Fruit fly (Drosophila melanogaster): ENCODE data around the gene CG14881.

The CG14881 gene

DNA sequence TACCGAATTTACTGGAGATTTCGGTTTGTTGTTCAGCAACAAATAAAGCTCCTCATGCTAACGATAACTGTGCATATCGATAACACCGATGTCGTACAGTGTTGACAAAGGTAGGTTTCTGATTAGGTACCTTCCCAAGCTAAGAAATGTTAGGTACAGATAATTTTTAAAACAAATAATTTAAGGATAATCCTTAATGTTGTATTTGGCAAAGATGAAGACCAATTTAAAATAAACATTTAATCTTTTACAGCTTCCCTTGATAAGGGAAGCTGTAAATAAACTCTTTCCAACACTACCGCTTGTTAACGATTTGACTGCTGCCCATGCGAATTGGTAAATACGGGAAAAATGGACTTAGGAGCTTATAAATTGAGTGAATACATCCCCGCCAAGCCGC, 8.2 kb downstream of the CG14881 start, which contains the start of the genes Ttc1 and CG14882 (continued):
- TF ChIP-seq CG8119 (GFP tag; IDR thresholded peaks at IDR 0.05) (peak; percentile 90), vri (GFP tag; optimal IDR thresholded peaks at IDR 0.05) (peak; percentile 89), cyc (GFP tag; optimal IDR thresholded peaks at IDR 0.05) (peak; percentile 72), eg (GFP tag; IDR thresholded peaks at IDR 0.05) (peak; percentile 92), Sox14 (GFP tag; optimal IDR thresholded peaks at IDR 0.05) (peak; percentile 90), achi (GFP tag; optimal IDR thresholded peaks at IDR 0.05) (peak; percentile 88), CG16779 (tag; optimal IDR thresholded peaks at IDR 0.05) (no peak), CG8319 (GFP tag; optimal IDR thresholded peaks at IDR 0.05) (no peak), Sox15 (GFP tag; optimal IDR thresholded peaks at IDR 0.05) (peak; percentile 69), CG34406 (GFP tag; optimal IDR thresholded peaks at IDR 0.05) (peak; percentile 84), esn (GFP tag; optimal IDR thresholded peaks at IDR 0.05) (peak; percentile 92), fd59A (GFP tag; optimal IDR thresholded peaks at IDR 0.05) (peak; percentile 49), spab (GFP tag; optimal IDR thresholded peaks at IDR 0.05) (no peak)

DNA sequence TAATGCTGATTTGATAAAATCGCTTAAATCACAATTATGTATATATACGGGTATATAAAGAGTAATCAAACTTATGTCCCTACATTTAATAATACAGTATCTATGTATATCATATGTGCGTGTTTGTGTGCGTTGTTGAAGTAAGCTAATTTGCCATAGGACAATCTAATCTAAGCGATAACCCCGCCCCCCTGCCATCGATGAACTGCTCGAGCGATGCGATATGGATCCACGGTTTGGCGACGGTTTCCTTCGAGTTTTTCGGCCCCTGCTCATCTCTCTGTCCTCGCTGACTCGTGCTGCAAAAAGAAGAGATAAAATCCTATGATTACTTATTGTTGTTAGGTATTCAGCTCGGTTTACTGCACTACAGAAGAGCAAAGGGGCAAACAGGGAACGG, 12.1 kb downstream of the CG14881 start:
- TF ChIP-seq cyc (GFP tag; optimal IDR thresholded peaks at IDR 0.05) (no peak), CG8119 (GFP tag; IDR thresholded peaks at IDR 0.05) (no peak), svp (GFP tag) (peak; percentile 83), vri (GFP tag; optimal IDR thresholded peaks at IDR 0.05) (peak; percentile 73), CG31627 (GFP tag; optimal IDR thresholded peaks at IDR 0.05) (no peak)

DNA sequence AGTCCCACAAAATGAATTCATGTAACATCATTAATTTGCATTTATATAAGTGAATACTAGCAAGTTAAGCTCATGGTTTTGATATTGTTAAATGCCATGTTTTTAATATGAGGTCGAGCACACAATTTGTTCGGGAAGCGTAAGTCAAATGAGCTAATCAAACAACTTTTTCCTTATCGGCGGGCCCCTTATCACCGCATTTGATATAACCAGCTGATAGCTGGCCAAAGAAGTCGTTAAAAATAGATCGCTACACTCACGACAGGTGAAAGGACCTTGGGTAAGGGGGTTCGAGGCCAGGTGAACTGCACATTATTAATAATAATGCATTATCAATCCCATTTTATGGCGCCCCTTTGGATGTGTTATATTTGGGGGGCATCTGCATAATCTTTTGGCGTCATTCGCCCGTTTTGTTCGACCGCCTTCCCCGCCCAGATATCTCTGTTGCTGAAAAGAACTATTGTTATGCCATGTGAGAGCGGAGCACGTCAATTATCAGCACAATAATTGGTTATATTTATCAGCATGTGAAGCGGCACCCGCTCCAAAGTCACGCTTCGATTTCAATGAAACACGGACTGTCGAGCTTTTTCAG, 12.8 kb downstream of the CG14881 start:
- peak; percentile 41 for TF ChIP-seq svp (GFP tag)
- TF ChIP-seq vri (GFP tag; optimal IDR thresholded peaks at IDR 0.05), result peak; percentile 82
- TF ChIP-seq spab (GFP tag; optimal IDR thresholded peaks at IDR 0.05), result no peak
- no peak for TF ChIP-seq Hr4 (GFP tag; optimal IDR thresholded peaks at IDR 0.05)
- no peak for TF ChIP-seq esn (GFP tag; optimal IDR thresholded peaks at IDR 0.05)

DNA sequence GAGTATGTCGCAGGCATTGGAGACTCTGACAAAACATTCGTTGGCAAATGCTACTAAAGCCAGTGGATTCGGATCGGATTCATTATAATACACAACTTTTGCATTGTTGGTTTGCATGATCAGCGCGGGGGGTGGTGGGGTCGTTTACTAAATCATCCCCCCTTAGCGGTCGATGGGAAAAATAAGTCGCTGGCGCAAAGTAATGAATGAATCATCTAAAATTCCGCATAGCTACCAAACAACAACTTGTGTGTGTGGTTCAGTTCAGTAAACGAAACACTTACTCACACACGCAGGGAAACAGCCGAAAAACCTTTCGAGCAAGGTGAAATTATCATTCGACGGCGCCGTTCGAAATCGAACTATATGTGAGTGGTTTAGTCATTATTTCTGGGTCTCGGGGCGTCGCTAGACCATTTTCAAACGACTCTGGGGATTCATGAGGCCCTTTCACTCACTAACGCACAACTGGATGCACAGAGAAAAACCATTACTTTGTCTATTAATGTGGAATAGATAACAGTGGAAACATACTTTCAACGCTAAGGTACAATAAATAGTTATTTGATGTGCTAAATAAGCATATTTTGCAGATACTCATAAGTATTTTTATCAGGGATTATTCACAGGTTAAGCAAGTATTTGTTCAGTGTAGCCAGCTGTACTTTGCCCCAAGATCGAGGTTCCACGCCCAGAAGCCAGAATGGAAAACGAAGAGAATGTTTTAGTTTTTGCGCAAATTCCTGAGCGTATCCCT, 13.9 kb downstream of the CG14881 start:
- no peak for TF ChIP-seq topi (GFP tag; optimal IDR thresholded peaks at IDR 0.05)
- peak; percentile 6 for TF ChIP-seq Ets96B (tag; optimal IDR thresholded peaks at IDR 0.05)
- TF ChIP-seq Sox102F (GFP tag; optimal IDR thresholded peaks at IDR 0.05), result no peak
- TF ChIP-seq dac (GFP tag; optimal IDR thresholded peaks at IDR 0.05), result peak; percentile 35
- peak; percentile 80 for TF ChIP-seq CG8119 (GFP tag; IDR thresholded peaks at IDR 0.05)
- no peak for TF ChIP-seq CG4318 (GFP tag; optimal IDR thresholded peaks at IDR 0.05)
- TF ChIP-seq eg (GFP tag; IDR thresholded peaks at IDR 0.05), result peak; percentile 93
- no peak for TF ChIP-seq Eip75B (GFP tag; optimal IDR thresholded peaks at IDR 0.05)
- TF ChIP-seq ss (GFP tag; optimal IDR thresholded peaks at IDR 0.05), result peak in 1 of 2 experiments; percentile 86
- peak; percentile 92 for TF ChIP-seq Gug (GFP tag; IDR thresholded peaks at IDR 0.05)
- TF ChIP-seq CG6276 (GFP tag; optimal IDR thresholded peaks at IDR 0.05), result peak; percentile 93
- no peak for TF ChIP-seq vri (GFP tag; optimal IDR thresholded peaks at IDR 0.05)
- peak; percentile 88 for TF ChIP-seq CG15336 (GFP tag; IDR thresholded peaks at IDR 0.05)
- TF ChIP-seq Hr38 (GFP tag; optimal IDR thresholded peaks at IDR 0.05), result peak; percentile 43
- peak; percentile 68 for TF ChIP-seq CG16779 (tag; optimal IDR thresholded peaks at IDR 0.05)
- peak; percentile 61 for TF ChIP-seq Lpt (GFP tag; optimal IDR thresholded peaks at IDR 0.05)
- peak; percentile 44 for TF ChIP-seq Eip78C (GFP tag)
- TF ChIP-seq Blimp-1 (GFP tag; optimal IDR thresholded peaks at IDR 0.05), result no peak
- no peak for TF ChIP-seq dsx (GFP tag; optimal IDR thresholded peaks at IDR 0.05; ENCODE audit: poor library complexity, severe bottlenecking)
- TF ChIP-seq acj6 (GFP tag; optimal IDR thresholded peaks at IDR 0.05), result no peak
- TF ChIP-seq salr (GFP tag; optimal IDR thresholded peaks at IDR 0.05), result peak; percentile 87 to 89
- TF ChIP-seq CG6163 (GFP tag; IDR thresholded peaks at IDR 0.05), result peak; percentile 90
- peak; percentile 68 for TF ChIP-seq CG11762 (GFP tag; optimal IDR thresholded peaks at IDR 0.05; ENCODE audit: insufficient read depth)
- peak; percentile 78 for TF ChIP-seq CG32006 (GFP tag; optimal IDR thresholded peaks at IDR 0.05)
- TF ChIP-seq OdsH (GFP tag; optimal IDR thresholded peaks at IDR 0.05), result no peak
- no peak for TF ChIP-seq CG34406 (GFP tag; optimal IDR thresholded peaks at IDR 0.05)
- TF ChIP-seq CG11294 (GFP tag; IDR thresholded peaks at IDR 0.05), result peak; percentile 79
- TF ChIP-seq CG6808 (GFP tag; optimal IDR thresholded peaks at IDR 0.05), result peak; percentile 79
- peak; percentile 61 for TF ChIP-seq CG1621 (tag; optimal IDR thresholded peaks at IDR 0.05)
- TF ChIP-seq Met (GFP tag; optimal IDR thresholded peaks at IDR 0.05), result no peak
- TF ChIP-seq Hr4 (GFP tag; optimal IDR thresholded peaks at IDR 0.05), result peak; percentile 57

Data from whole organism, prepupa.